Worm (Caenorhabditis elegans): Measurements from ENCODE around the gene set-1.

set-1 gene

ce11 chrIII:6421473-6421872, 30.7 kb downstream of the set-1 start:
- TF ChIP-seq swsn-7 (tag; optimal IDR thresholded peaks at IDR 0.05) (no peak), nhr-85 (tag) (peak; percentile 74)

DNA sequence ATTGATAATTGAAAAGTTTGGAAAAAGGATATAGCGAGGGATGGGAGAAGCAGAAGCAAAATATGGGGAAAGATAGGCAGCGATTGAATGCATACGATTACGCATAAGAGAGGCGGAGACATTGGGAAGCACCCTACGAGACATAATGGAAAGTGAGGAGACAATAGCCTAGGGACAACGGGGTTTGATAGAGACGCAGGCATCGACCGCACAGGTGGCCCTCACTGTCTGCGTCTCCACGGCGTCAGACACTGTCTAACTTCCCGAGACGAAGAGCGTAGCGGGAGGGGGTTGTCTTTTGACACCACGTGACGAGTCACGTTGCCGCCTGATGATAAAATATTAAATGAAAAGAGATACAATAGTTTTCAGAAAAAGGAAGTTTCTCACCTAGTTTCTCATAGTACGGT, 31.2 kb downstream of the set-1 start:
- TF ChIP-seq lin-13 (GFP tag; optimal IDR thresholded peaks at IDR 0.05) (peak; percentile 63), fkh-8 (tag; optimal IDR thresholded peaks at IDR 0.05) (peak; percentile 92), nhr-12 (tag; optimal IDR thresholded peaks at IDR 0.05) (no peak), hpl-2 (GFP tag; optimal IDR thresholded peaks at IDR 0.05) (peak; percentile 22), nhr-28 (tag; optimal IDR thresholded peaks at IDR 0.05) (no peak), skn-1 (tag; optimal IDR thresholded peaks at IDR 0.05) (peak; percentile 83), mab-9 (GFP tag; IDR thresholded peaks at IDR 0.05) (peak; percentile 91), unc-98 (GFP tag; IDR thresholded peaks at IDR 0.05) (peak; percentile 85), egl-13 (tag; optimal IDR thresholded peaks at IDR 0.05) (peak; percentile 87), zag-1 (tag; optimal IDR thresholded peaks at IDR 0.05) (no peak), ceh-63 (GFP tag; optimal IDR thresholded peaks at IDR 0.05) (no peak), unc-130 (tag; optimal IDR thresholded peaks at IDR 0.05) (peak; percentile 83), pax-3 (tag; optimal IDR thresholded peaks at IDR 0.05) (peak; percentile 88), lin-39 (tag; optimal IDR thresholded peaks at IDR 0.05) (peak; percentile 67), C34B4.2 (tag; optimal IDR thresholded peaks at IDR 0.05) (peak; percentile 53), jun-1 (tag; optimal IDR thresholded peaks at IDR 0.05) (peak; percentile 90), rnt-1 (tag; optimal IDR thresholded peaks at IDR 0.05) (peak; percentile 92), nhr-77 (tag; optimal IDR thresholded peaks at IDR 0.05) (peak; percentile 60), lin-35 (GFP tag; optimal IDR thresholded peaks at IDR 0.05) (peak; percentile 76 to 81), lin-14 (GFP tag; optimal IDR thresholded peaks at IDR 0.05) (peak; percentile 98), lir-3 (tag; optimal IDR thresholded peaks at IDR 0.05; ENCODE audit: poor library complexity) (peak; percentile 76), ztf-11 (tag; optimal IDR thresholded peaks at IDR 0.05) (peak in 1 of 2 experiments; percentile 89), efl-3 (GFP tag; optimal IDR thresholded peaks at IDR 0.05) (peak; percentile 61), nhr-90 (tag; optimal IDR thresholded peaks at IDR 0.05; ENCODE audit: poor library complexity) (peak; percentile 98), ces-1 (GFP tag; optimal IDR thresholded peaks at IDR 0.05) (no peak), pag-3 (tag; optimal IDR thresholded peaks at IDR 0.05; ENCODE audit: borderline replicate concordance, insufficient read depth) (no peak), mep-1 (tag; optimal IDR thresholded peaks at IDR 0.05) (peak; percentile 78), aly-2 (tag; optimal IDR thresholded peaks at IDR 0.05) (peak; percentile 69), sox-4 (tag; optimal IDR thresholded peaks at IDR 0.05) (peak; percentile 80), snpc-4 (tag; optimal IDR thresholded peaks at IDR 0.05) (peak; percentile 73), hlh-4 (tag; optimal IDR thresholded peaks at IDR 0.05) (peak; percentile 23), unc-62 (GFP tag; optimal IDR thresholded peaks at IDR 0.05) (no peak), fkh-4 (tag; optimal IDR thresholded peaks at IDR 0.05; ENCODE audit: borderline replicate concordance) (peak; percentile 77), lin-15B (tag; optimal IDR thresholded peaks at IDR 0.05) (no peak), vab-15 (tag; optimal IDR thresholded peaks at IDR 0.05) (peak; percentile 24), elt-3 (tag; optimal IDR thresholded peaks at IDR 0.05) (peak in 3 of 6 experiments; percentile 20 to 85 (median 78)), zip-4 (GFP tag; optimal IDR thresholded peaks at IDR 0.05) (peak; percentile 77), mdl-1 (tag; optimal IDR thresholded peaks at IDR 0.05) (peak; percentile 68 to 98), nhr-19 (GFP tag; conservative IDR thresholded peaks at IDR 0.05) (peak; percentile 96), tlp-1 (tag; optimal IDR thresholded peaks at IDR 0.05) (no peak), irx-1 (tag; optimal IDR thresholded peaks at IDR 0.05) (peak; percentile 87), lsy-2 (tag; optimal IDR thresholded peaks at IDR 0.05) (peak; percentile 81 to 88), dpl-1 (GFP tag; optimal IDR thresholded peaks at IDR 0.05) (peak; percentile 59 to 72 (median 69)), nhr-47 (tag; optimal IDR thresholded peaks at IDR 0.05) (peak; percentile 97), egl-27 (tag; optimal IDR thresholded peaks at IDR 0.05) (peak; percentile 51 to 73), nhr-84 (tag; optimal IDR thresholded peaks at IDR 0.05) (no peak), tbx-2 (tag; optimal IDR thresholded peaks at IDR 0.05) (peak; percentile 96), nhr-11 (tag; optimal IDR thresholded peaks at IDR 0.05) (peak; percentile 85)
